Fruit fly (Drosophila melanogaster) whole organism, embryonic: ENCODE measurements around the gene CG10132.

Experiments used
- CG11696 ChIP-seq: fragments of 200-800 bp; sonication (Bioruptor generic); IDR thresholded peaks from 2 replicates; pipeline ENCODE4 v1.3.6; 2022; ENCODE audit warnings: missing biosample characterization, missing genetic modification characterization
- CG12659 ChIP-seq: fragments of 200-800 bp; sonication (Bioruptor generic); optimal IDR thresholded peaks from 3 replicates; lab custom pipeline; 2017; ENCODE audit warnings: mild to moderate bottlenecking, missing biosample characterization, missing genetic modification reagents, missing genetic modification characterization
- CG13296 ChIP-seq: fragments of 200-800 bp; sonication (Bioruptor generic); optimal IDR thresholded peaks from 3 replicates; lab custom pipeline; 2018; ENCODE audit warnings: missing biosample characterization, mild to moderate bottlenecking, missing genetic modification characterization
- CG13424 ChIP-seq: fragments of 200-800 bp; sonication (Bioruptor generic); optimal IDR thresholded peaks from 2 replicates; lab custom pipeline; 2019; ENCODE audit warnings: missing biosample characterization, mild to moderate bottlenecking, missing genetic modification characterization, moderate library complexity
- CG1602 ChIP-seq: fragments of 200-800 bp; sonication (Bioruptor generic); optimal IDR thresholded peaks from 3 replicates; lab custom pipeline; 2016; ENCODE audit warnings: missing biosample characterization, missing genetic modification characterization
- CG1832 ChIP-seq: fragments of 200-800 bp; sonication (Bioruptor generic); optimal IDR thresholded peaks from 2 replicates; lab custom pipeline; 2017; ENCODE audit warnings: missing biosample characterization, mild to moderate bottlenecking, missing genetic modification characterization, inconsistent platforms
- CG2889 ChIP-seq: fragments of 200-800 bp; sonication (Bioruptor generic); IDR thresholded peaks from 3 replicates; pipeline ENCODE4 v1.3.6; 2022; ENCODE audit warnings: missing biosample characterization, missing genetic modification characterization
- CG30020 ChIP-seq: fragments of 200-800 bp; optimal IDR thresholded peaks from 2 replicates; lab custom pipeline; 2019; ENCODE audit warnings: missing biosample characterization, mild to moderate bottlenecking, missing genetic modification characterization, moderate library complexity
- CG3065 ChIP-seq: fragments of 200-800 bp; sonication (Bioruptor generic); optimal IDR thresholded peaks from 2 replicates; lab custom pipeline; 2016; ENCODE audit warnings: missing biosample characterization, missing genetic modification characterization
- CG33213 ChIP-seq: fragments of 200-800 bp; sonication (Bioruptor generic); optimal IDR thresholded peaks from 3 replicates; lab custom pipeline; 2016; ENCODE audit warnings: missing biosample characterization, missing genetic modification characterization
- CG4854 ChIP-seq: fragments of 200-800 bp; sonication (Bioruptor generic); optimal IDR thresholded peaks from 2 replicates; lab custom pipeline; 2016; ENCODE audit warnings: missing biosample characterization, missing genetic modification characterization, inconsistent platforms
- CG6254 ChIP-seq: fragments of 200-800 bp; sonication (Bioruptor generic); optimal IDR thresholded peaks from 3 replicates; lab custom pipeline; 2017; ENCODE audit warnings: mild to moderate bottlenecking, missing biosample characterization, missing genetic modification reagents, missing genetic modification characterization
- CG7271 ChIP-seq: fragments of 200-800 bp; sonication (Bioruptor generic); optimal IDR thresholded peaks from 2 replicates; lab custom pipeline; 2018; ENCODE audit warnings: missing biosample characterization, mild to moderate bottlenecking, missing genetic modification characterization, moderate library complexity
- CG9817 ChIP-seq: fragments of 200-800 bp; sonication (Bioruptor generic); optimal IDR thresholded peaks from 2 replicates; lab custom pipeline; 2018; ENCODE audit warnings: missing biosample characterization, mild to moderate bottlenecking, missing genetic modification characterization, moderate library complexity
- Dll ChIP-seq: fragments of 200-800 bp; sonication (Bioruptor generic); IDR thresholded peaks from 4 replicates; pipeline ENCODE4 v1.3.6; 2022; ENCODE audit warnings: missing biosample characterization, missing genetic modification characterization; ENCODE audit not compliant: partially characterized antibody
- E2f1 ChIP-seq: fragments of 200-800 bp; sonication (Bioruptor generic); IDR thresholded peaks from 2 replicates; pipeline ENCODE4 v1.3.6; 2022; ENCODE audit warnings: missing biosample characterization, missing genetic modification characterization
- Fer2 ChIP-seq: fragments of 200-800 bp; sonication (Bioruptor generic); optimal IDR thresholded peaks from 2 replicates; lab custom pipeline; 2018; ENCODE audit warnings: missing biosample characterization, mild to moderate bottlenecking, missing genetic modification characterization, moderate library complexity
- Fer3 ChIP-seq: fragments of 200-800 bp; sonication (Bioruptor generic); optimal IDR thresholded peaks from 2 replicates; lab custom pipeline; 2018; ENCODE audit warnings: missing biosample characterization, mild to moderate bottlenecking, missing genetic modification characterization, moderate library complexity
- HLH4C ChIP-seq: fragments of 200-800 bp; sonication (Bioruptor generic); IDR thresholded peaks from 3 replicates; pipeline ENCODE4 v1.3.6; 2022; ENCODE audit warnings: missing biosample characterization, missing genetic modification characterization; ENCODE audit not compliant: partially characterized antibody
- Hand ChIP-seq: fragments of 200-800 bp; sonication (Bioruptor generic); optimal IDR thresholded peaks from 2 replicates; lab custom pipeline; 2017; ENCODE audit warnings: mild to moderate bottlenecking, missing biosample characterization, missing genetic modification reagents, missing genetic modification characterization
- Hr51 ChIP-seq, 2 experiments: fragments of 200-800 bp; sonication (Bioruptor generic); optimal IDR thresholded peaks; 2 replicates in 1 of 2; 3 replicates in 1 of 2; lab custom pipeline; 2016 to 2018; ENCODE audit warnings: missing biosample characterization in 2 of 2, missing genetic modification characterization in 2 of 2, mild to moderate bottlenecking in 1 of 2, moderate library complexity in 1 of 2
- Jarid2 ChIP-seq: fragments of 200-800 bp; sonication (Bioruptor generic); optimal IDR thresholded peaks from 3 replicates; lab custom pipeline; 2017; ENCODE audit warnings: mild to moderate bottlenecking, missing biosample characterization, missing genetic modification reagents, missing genetic modification characterization
- Lim3 ChIP-seq: fragments of 200-800 bp; sonication (Bioruptor generic); IDR thresholded peaks from 2 replicates; pipeline ENCODE4 v1.3.6; 2022; ENCODE audit warnings: missing biosample characterization, missing genetic modification characterization
- MESR4 ChIP-seq: fragments of 200-800 bp; sonication (Bioruptor generic); optimal IDR thresholded peaks from 2 replicates; lab custom pipeline; 2018; ENCODE audit warnings: missing biosample characterization, mild to moderate bottlenecking, missing genetic modification characterization, moderate library complexity
- Meics ChIP-seq: fragments of 200-800 bp; sonication (Bioruptor generic); optimal IDR thresholded peaks from 2 replicates; lab custom pipeline; 2017; ENCODE audit warnings: missing biosample characterization, mild to moderate bottlenecking, missing genetic modification characterization
- NC2β ChIP-seq: fragments of 200-800 bp; sonication (Bioruptor generic); optimal IDR thresholded peaks from 2 replicates; lab custom pipeline; 2016; ENCODE audit warnings: missing biosample characterization, missing genetic modification characterization
- Poxn ChIP-seq: fragments of 200-800 bp; sonication (Bioruptor generic); IDR thresholded peaks from 2 replicates; pipeline ENCODE4 v1.3.6; 2022; ENCODE audit warnings: missing biosample characterization, missing genetic modification characterization
- Sin3A ChIP-seq: fragments of >200 bp; optimal IDR thresholded peaks from 2 replicates; lab custom pipeline; 2018
- Taf1 ChIP-seq: fragments of 200-800 bp; sonication (Bioruptor generic); IDR thresholded peaks from 2 replicates; pipeline ENCODE4 v1.3.6; 2022; ENCODE audit warnings: missing biosample characterization, missing genetic modification characterization
- amos ChIP-seq: fragments of 200-800 bp; sonication (Bioruptor generic); IDR thresholded peaks from 2 replicates; pipeline ENCODE4 v1.3.6; 2022; ENCODE audit warnings: missing biosample characterization, missing genetic modification characterization; ENCODE audit not compliant: partially characterized antibody
- caup ChIP-seq: fragments of 200-800 bp; sonication (Bioruptor generic); optimal IDR thresholded peaks from 3 replicates; lab custom pipeline; 2017; ENCODE audit warnings: missing biosample characterization, mild to moderate bottlenecking, missing genetic modification characterization, moderate library complexity; ENCODE audit not compliant: severe bottlenecking
- chn ChIP-seq: fragments of 200-800 bp; sonication (Bioruptor generic); optimal IDR thresholded peaks from 2 replicates; lab custom pipeline; 2016; ENCODE audit warnings: missing biosample characterization, missing genetic modification characterization
- corto ChIP-seq: fragments of 200-800 bp; sonication (Bioruptor generic); optimal IDR thresholded peaks from 2 replicates; lab custom pipeline; 2016; ENCODE audit warnings: missing biosample characterization, mild to moderate bottlenecking, missing genetic modification characterization, moderate library complexity
- en ChIP-seq: fragments of 200-800 bp; sonication (Bioruptor generic); optimal IDR thresholded peaks from 2 replicates; lab custom pipeline; 2016; ENCODE audit warnings: missing biosample characterization, missing genetic modification characterization
- fd3F ChIP-seq: fragments of 200-800 bp; sonication (Bioruptor generic); optimal IDR thresholded peaks from 2 replicates; lab custom pipeline; 2018; ENCODE audit warnings: missing biosample characterization, mild to moderate bottlenecking, missing genetic modification characterization, moderate library complexity
- fd96Cb ChIP-seq: fragments of 200-800 bp; sonication (Bioruptor generic); optimal IDR thresholded peaks from 2 replicates; lab custom pipeline; 2018; ENCODE audit warnings: missing biosample characterization, mild to moderate bottlenecking, missing genetic modification characterization, moderate library complexity
- grn ChIP-seq: fragments of 200-800 bp; sonication (Bioruptor generic); optimal IDR thresholded peaks from 3 replicates; lab custom pipeline; 2017; ENCODE audit warnings: missing biosample characterization, missing genetic modification characterization
- ind ChIP-seq: fragments of 200-800 bp; sonication (Bioruptor generic); optimal IDR thresholded peaks from 3 replicates; lab custom pipeline; 2016; ENCODE audit warnings: missing biosample characterization, missing genetic modification characterization
- lab ChIP-seq: fragments of 200-800 bp; sonication (Bioruptor generic); optimal IDR thresholded peaks from 3 replicates; lab custom pipeline; 2017; ENCODE audit warnings: missing biosample characterization, missing genetic modification characterization, mild to moderate bottlenecking, moderate library complexity, missing genetic modification reagents
- maf-S ChIP-seq: fragments of 200-800 bp; sonication (Bioruptor generic); optimal IDR thresholded peaks from 2 replicates; lab custom pipeline; 2016; ENCODE audit warnings: missing biosample characterization, missing genetic modification characterization
- pfk ChIP-seq: fragments of 200-800 bp; sonication (Bioruptor generic); optimal IDR thresholded peaks from 2 replicates; lab custom pipeline; 2018; ENCODE audit warnings: missing biosample characterization, mild to moderate bottlenecking, missing genetic modification characterization, moderate library complexity
- pho ChIP-seq: fragments of 200-800 bp; sonication (Bioruptor generic); optimal IDR thresholded peaks from 2 replicates; lab custom pipeline; 2016; ENCODE audit warnings: missing biosample characterization, missing genetic modification characterization
- pum ChIP-seq: fragments of 200-800 bp; sonication (Bioruptor generic); optimal IDR thresholded peaks from 2 replicates; lab custom pipeline; 2016; ENCODE audit warnings: missing biosample characterization, missing genetic modification characterization
- repo ChIP-seq: fragments of 200-800 bp; sonication (Bioruptor generic); optimal IDR thresholded peaks from 2 replicates; lab custom pipeline; 2016; ENCODE audit warnings: missing biosample characterization, missing genetic modification characterization
- shn ChIP-seq: fragments of 200-800 bp; sonication (Bioruptor generic); optimal IDR thresholded peaks from 3 replicates; lab custom pipeline; 2016; ENCODE audit warnings: missing biosample characterization, missing genetic modification characterization
- sr ChIP-seq: fragments of 200-800 bp; sonication (Bioruptor generic); IDR thresholded peaks from 3 replicates; pipeline ENCODE4 v1.3.6; 2022; ENCODE audit warnings: missing biosample characterization, missing genetic modification characterization
- stwl ChIP-seq: fragments of 200-800 bp; sonication (Bioruptor generic); optimal IDR thresholded peaks from 3 replicates; lab custom pipeline; 2018; ENCODE audit warnings: missing biosample characterization, mild to moderate bottlenecking, missing genetic modification characterization, moderate library complexity
- wek ChIP-seq: fragments of 200-800 bp; sonication (Bioruptor generic); optimal IDR thresholded peaks from 3 replicates; lab custom pipeline; 2018; ENCODE audit warnings: missing biosample characterization, mild to moderate bottlenecking, missing genetic modification characterization, moderate library complexity

CG10132 gene

DNA sequence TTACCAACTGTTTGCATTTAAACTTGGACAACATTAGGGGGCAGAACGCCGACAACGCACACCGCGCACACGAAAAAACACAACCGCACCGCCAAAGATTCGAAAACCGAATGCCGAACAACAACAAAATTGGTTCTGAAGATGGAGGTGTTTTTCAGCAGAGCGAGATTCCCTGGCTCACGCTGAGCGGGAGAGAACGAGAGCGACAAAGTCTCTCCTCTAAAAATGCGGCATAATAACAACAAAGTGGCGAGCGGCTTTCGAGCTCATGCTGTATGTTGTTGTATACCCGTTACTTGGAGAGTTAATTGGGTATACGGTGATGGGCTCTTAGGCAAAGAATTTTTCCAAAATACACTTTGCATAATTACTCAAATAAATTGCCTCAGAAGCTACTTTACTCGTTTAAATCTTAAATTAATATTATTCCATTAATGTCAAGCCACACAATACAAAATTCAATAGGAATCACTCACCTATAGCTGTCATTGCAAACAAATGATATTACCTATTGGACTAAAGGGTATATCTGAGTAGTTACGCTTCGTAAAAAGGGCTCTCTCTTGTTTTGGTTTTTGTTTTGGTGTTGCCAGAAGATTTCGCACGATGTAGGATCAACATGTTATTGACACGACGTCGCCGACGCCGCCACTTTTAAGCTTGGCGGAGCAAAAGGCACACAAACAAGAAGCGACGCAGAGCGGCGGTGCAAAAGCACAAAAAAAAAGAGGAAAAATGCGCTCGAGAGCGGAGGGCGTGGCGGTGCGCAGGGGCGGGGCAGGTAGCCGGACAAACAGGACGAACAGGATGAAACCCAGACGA lies 54.1 kb downstream of the CG10132 start (continued):
- TF ChIP-seq NC2β = peak; percentile 24
- TF ChIP-seq MESR4 (GFP tag; lab: Kevin White, UChicago) = no peak
- 0 out of 3 replicates have a peak, but pooled peaks have one; percentile 33 for TF ChIP-seq HLH4C (GFP tag; lab: Robert Waterston, UW)
- no peak for TF ChIP-seq Sin3A (lab: Kevin White, UChicago)
- TF ChIP-seq CG13424 (tag; lab: Kevin White, UChicago) = peak; percentile 69
- no peak for TF ChIP-seq Lim3 (GFP tag; lab: Robert Waterston, UW)
- peak; percentile 5 for TF ChIP-seq pum
- peak; percentile 62 for TF ChIP-seq caup (GFP tag; lab: Kevin White, UChicago)
- TF ChIP-seq Dll (GFP tag; lab: Robert Waterston, UW) = no peak
- TF ChIP-seq CG3065 (GFP tag; lab: Kevin White, UChicago) = no peak
- TF ChIP-seq en (GFP tag; lab: Kevin White, UChicago) = no peak
- TF ChIP-seq Jarid2 (GFP tag; lab: Kevin White, UChicago) = no peak
- peak; percentile 79 for TF ChIP-seq Meics
- TF ChIP-seq stwl (tag; lab: Kevin White, UChicago) = no peak
- TF ChIP-seq CG11696 (GFP tag; lab: Robert Waterston, UW) = no peak
- peak; percentile 14; the same call in 1 of the 2 replicates for TF ChIP-seq amos (GFP tag; lab: Robert Waterston, UW)
- no peak for TF ChIP-seq repo (GFP tag; lab: Kevin White, UChicago)
- peak; percentile 49 for TF ChIP-seq fd96Cb (tag; lab: Kevin White, UChicago)
- peak; percentile 48 for TF ChIP-seq CG9817 (tag; lab: Kevin White, UChicago)
- TF ChIP-seq sr (GFP tag; lab: Robert Waterston, UW) = no peak
- peak; percentile 40 for TF ChIP-seq Fer2 (tag; lab: Kevin White, UChicago)
- peak; percentile 56 for TF ChIP-seq fd3F (GFP tag; lab: Kevin White, UChicago)
- peak; percentile 70 to 73 for TF ChIP-seq Hr51 (GFP tag; optimal IDR thresholded peaks at IDR 0.05; lab: Kevin White, UChicago)
- TF ChIP-seq CG4854 (GFP tag; lab: Kevin White, UChicago) = peak; percentile 51
- peak; percentile 49 for TF ChIP-seq CG1602 (GFP tag; lab: Kevin White, UChicago)
- no peak for TF ChIP-seq grn (GFP tag; lab: Kevin White, UChicago)
- TF ChIP-seq Taf1 (GFP tag; lab: Robert Waterston, UW) = 0 out of 2 replicates have a peak, but pooled peaks have one; percentile 28
- TF ChIP-seq CG7271 (tag; lab: Kevin White, UChicago) = no peak
- TF ChIP-seq CG13296 = peak; percentile 72
- peak; percentile 26 for TF ChIP-seq shn
- peak; percentile 54 for TF ChIP-seq Hand (GFP tag; lab: Kevin White, UChicago)
- peak; percentile 71 for TF ChIP-seq ind
- TF ChIP-seq corto (GFP tag; lab: Kevin White, UChicago) = peak; percentile 89
- peak; percentile 66 for TF ChIP-seq CG12659 (GFP tag; lab: Kevin White, UChicago)
- TF ChIP-seq CG6254 = peak; percentile 68
- TF ChIP-seq CG2889 (GFP tag; lab: Robert Waterston, UW) = no peak
- no peak for TF ChIP-seq Poxn (GFP tag; lab: Robert Waterston, UW)
- TF ChIP-seq CG30020 (tag; lab: Kevin White, UChicago) = peak; percentile 29
- TF ChIP-seq lab (GFP tag; lab: Kevin White, UChicago) = peak; percentile 81
- TF ChIP-seq chn (GFP tag; lab: Kevin White, UChicago) = peak; percentile 46
- TF ChIP-seq CG1832 = no peak
- peak; percentile 17 for TF ChIP-seq maf-S (GFP tag; lab: Kevin White, UChicago)
- peak; percentile 65 for TF ChIP-seq pho
- TF ChIP-seq pfk (GFP tag; lab: Kevin White, UChicago) = peak; percentile 60
- TF ChIP-seq wek (GFP tag; lab: Kevin White, UChicago) = no peak
- no peak for TF ChIP-seq CG33213 (GFP tag; lab: Kevin White, UChicago)
- TF ChIP-seq E2f1 = peak; percentile 41; the same call in 1 of the 2 replicates
- TF ChIP-seq Fer3 (tag; lab: Kevin White, UChicago) = peak; percentile 66
